Fruit fly (Drosophila melanogaster) whole organism, adult: ENCODE measurements around the gene Pgant7.
A peak's percentile ranks its signal among the peaks of the same experiment; 100 is the strongest.

Source experiments
- CG11617 ChIP-seq: fragments of 200-800 bp; sonication (Bioruptor generic); optimal IDR thresholded peaks from 2 replicates; lab custom pipeline; 2017; ENCODE audit warnings: mild to moderate bottlenecking, missing biosample characterization, missing genetic modification reagents, missing genetic modification characterization
- CG12768 ChIP-seq: fragments of 200-800 bp; sonication (Bioruptor generic); optimal IDR thresholded peaks from 2 replicates; lab custom pipeline; 2017; ENCODE audit warnings: missing biosample characterization, missing genetic modification characterization, mild to moderate bottlenecking, moderate library complexity, missing genetic modification reagents
- CG14711 ChIP-seq: fragments of 200-800 bp; sonication (Bioruptor generic); optimal IDR thresholded peaks from 2 replicates; lab custom pipeline; 2018; ENCODE audit warnings: missing biosample characterization, mild to moderate bottlenecking, missing genetic modification characterization, moderate library complexity
- CG1620 ChIP-seq: fragments of 200-800 bp; sonication (Bioruptor generic); optimal IDR thresholded peaks from 2 replicates; lab custom pipeline; 2016; ENCODE audit warnings: missing biosample characterization, missing genetic modification characterization
- CG33017 ChIP-seq: fragments of 200-800 bp; sonication (Bioruptor generic); optimal IDR thresholded peaks from 2 replicates; lab custom pipeline; 2018; ENCODE audit warnings: missing biosample characterization, mild to moderate bottlenecking, missing genetic modification characterization, moderate library complexity
- CG5204 ChIP-seq: fragments of 200-800 bp; sonication (Bioruptor generic); optimal IDR thresholded peaks from 2 replicates; lab custom pipeline; 2016; ENCODE audit warnings: missing biosample characterization, missing genetic modification characterization
- CG7045 ChIP-seq: fragments of 200-800 bp; sonication (Bioruptor generic); optimal IDR thresholded peaks from 2 replicates; lab custom pipeline; 2017; ENCODE audit warnings: missing biosample characterization, mild to moderate bottlenecking, missing genetic modification characterization
- CG7101 ChIP-seq: fragments of 200-800 bp; sonication (Bioruptor generic); optimal IDR thresholded peaks from 2 replicates; lab custom pipeline; 2018; ENCODE audit warnings: missing biosample characterization, mild to moderate bottlenecking, missing genetic modification characterization, moderate library complexity
- Clk ChIP-seq: fragments of 200-800 bp; sonication (Bioruptor generic); optimal IDR thresholded peaks from 2 replicates; lab custom pipeline; 2017; ENCODE audit warnings: missing biosample characterization, missing genetic modification characterization
- Crg-1 ChIP-seq: fragments of 200-800 bp; sonication (Bioruptor generic); optimal IDR thresholded peaks from 2 replicates; lab custom pipeline; 2016; ENCODE audit warnings: missing biosample characterization, missing genetic modification characterization
- Hr96 ChIP-seq: fragments of 200-800 bp; sonication (Bioruptor generic); optimal IDR thresholded peaks from 2 replicates; lab custom pipeline; 2016; ENCODE audit warnings: missing biosample characterization, missing genetic modification characterization
- Mnt ChIP-seq: fragments of 200-800 bp; sonication (Bioruptor generic); optimal IDR thresholded peaks from 2 replicates; lab custom pipeline; 2016; ENCODE audit warnings: missing biosample characterization, mild to moderate bottlenecking, missing genetic modification characterization
- bab1 ChIP-seq: fragments of 200-800 bp; sonication (Bioruptor generic); optimal IDR thresholded peaks from 3 replicates; lab custom pipeline; 2019; ENCODE audit warnings: missing biosample characterization, mild to moderate bottlenecking, missing genetic modification characterization, moderate library complexity
- cic ChIP-seq: fragments of 200-800 bp; sonication (Bioruptor generic); optimal IDR thresholded peaks from 2 replicates; lab custom pipeline; 2017; ENCODE audit warnings: missing biosample characterization, mild to moderate bottlenecking, missing genetic modification characterization, moderate library complexity
- cnc ChIP-seq, 2 experiments: fragments of >200 bp; optimal IDR thresholded peaks; 2 replicates each; lab custom pipeline; 2017
- kay ChIP-seq: fragments of 200-800 bp; sonication (Bioruptor generic); peaks from one replicate; lab custom pipeline; 2016; ENCODE audit warnings: missing biosample characterization, missing genetic modification characterization, borderline replicate concordance
- ovo ChIP-seq: fragments of 200-800 bp; sonication (Bioruptor generic); optimal IDR thresholded peaks from 2 replicates; lab custom pipeline; 2016; ENCODE audit warnings: missing biosample characterization, missing genetic modification characterization
- pad ChIP-seq: fragments of 200-800 bp; sonication (Bioruptor generic); optimal IDR thresholded peaks from 3 replicates; lab custom pipeline; 2017; ENCODE audit warnings: missing biosample characterization, missing genetic modification characterization, mild to moderate bottlenecking, moderate library complexity, missing genetic modification reagents
- tj ChIP-seq: fragments of 200-800 bp; sonication (Bioruptor generic); optimal IDR thresholded peaks from 3 replicates; lab custom pipeline; 2017; ENCODE audit warnings: missing biosample characterization, mild to moderate bottlenecking, missing genetic modification characterization, moderate library complexity
- toe ChIP-seq: fragments of 200-800 bp; sonication (Bioruptor generic); optimal IDR thresholded peaks from 2 replicates; lab custom pipeline; 2016; ENCODE audit warnings: missing biosample characterization, missing genetic modification characterization

Pgant7 gene

dm6 chrX:18499679-18500187, at the start of gene Pgant7, which contains the start of gene Xrcc2:
Pgant7 (minus strand) TSS chrX:18499986.
Xrcc2 (plus strand) TSS chrX:18500127.
- TF ChIP-seq tj (GFP tag; lab: Kevin White, UChicago): peak; percentile 83
- TF ChIP-seq CG12768 (GFP tag; lab: Kevin White, UChicago): no peak
- no peak for TF ChIP-seq CG33017 (tag; lab: Kevin White, UChicago)
- TF ChIP-seq CG1620 (GFP tag; lab: Kevin White, UChicago): no peak
- TF ChIP-seq cnc (optimal IDR thresholded peaks at IDR 0.05; lab: Kevin White, UChicago): no peak
- no peak for TF ChIP-seq CG11617 (GFP tag; lab: Kevin White, UChicago)
- TF ChIP-seq Mnt (GFP tag; lab: Kevin White, UChicago): peak; percentile 25
- TF ChIP-seq Hr96 (GFP tag; lab: Kevin White, UChicago): no peak
- no peak for TF ChIP-seq ovo (GFP tag; lab: Kevin White, UChicago)
- TF ChIP-seq bab1: peak; percentile 6
- TF ChIP-seq cic (GFP tag; lab: Kevin White, UChicago): no peak
- no peak for TF ChIP-seq toe (GFP tag; lab: Kevin White, UChicago)
- no peak for TF ChIP-seq Clk (GFP tag; lab: Kevin White, UChicago)
- TF ChIP-seq CG7045 (GFP tag; lab: Kevin White, UChicago): no peak
- TF ChIP-seq CG7101 (tag; lab: Kevin White, UChicago): no peak

- TF ChIP-seq tj (GFP tag; lab: Kevin White, UChicago): no peak
- TF ChIP-seq CG7045 (GFP tag; lab: Kevin White, UChicago): no peak
- TF ChIP-seq CG7101 (tag; lab: Kevin White, UChicago): no peak
These were observed 47.9 kb upstream of the Pgant7 start for dm6 chrX:18547707-18548106.

dm6 chrX:18546785-18547184, 47.0 kb upstream of the Pgant7 start:
- no peak for TF ChIP-seq Crg-1 (GFP tag; lab: Kevin White, UChicago)
- TF ChIP-seq CG12768 (GFP tag; lab: Kevin White, UChicago): peak; percentile 69
- TF ChIP-seq ovo (GFP tag; lab: Kevin White, UChicago): no peak
- TF ChIP-seq tj (GFP tag; lab: Kevin White, UChicago): peak; percentile 37
- TF ChIP-seq pad (GFP tag; lab: Kevin White, UChicago): peak; percentile 53
- TF ChIP-seq CG1620 (GFP tag; lab: Kevin White, UChicago): peak; percentile 12
- TF ChIP-seq kay: peak; percentile 83
- peak; percentile 73 for TF ChIP-seq CG7045 (GFP tag; lab: Kevin White, UChicago)
- no peak for TF ChIP-seq cnc (optimal IDR thresholded peaks at IDR 0.05; lab: Kevin White, UChicago)
- peak; percentile 80 for TF ChIP-seq Hr96 (GFP tag; lab: Kevin White, UChicago)
- peak; percentile 84 for TF ChIP-seq CG33017 (tag; lab: Kevin White, UChicago)
- peak; percentile 18 for TF ChIP-seq Clk (GFP tag; lab: Kevin White, UChicago)
- peak; percentile 50 for TF ChIP-seq toe (GFP tag; lab: Kevin White, UChicago)
- TF ChIP-seq CG14711 (tag; lab: Kevin White, UChicago): peak; percentile 81
- TF ChIP-seq CG5204 (GFP tag; lab: Kevin White, UChicago): peak; percentile 60
- TF ChIP-seq CG11617 (GFP tag; lab: Kevin White, UChicago): peak; percentile 52
- TF ChIP-seq bab1: peak; percentile 37
- peak; percentile 14 for TF ChIP-seq Mnt (GFP tag; lab: Kevin White, UChicago)
- TF ChIP-seq cic (GFP tag; lab: Kevin White, UChicago): no peak
- TF ChIP-seq CG7101 (tag; lab: Kevin White, UChicago): peak; percentile 91

dm6 chrX:18545157-18545556, 45.4 kb upstream of the Pgant7 start:
- no peak for TF ChIP-seq CG7101 (tag; lab: Kevin White, UChicago)
- TF ChIP-seq kay: no peak
- no peak for TF ChIP-seq pad (GFP tag; lab: Kevin White, UChicago)
- TF ChIP-seq toe (GFP tag; lab: Kevin White, UChicago): no peak
- TF ChIP-seq CG5204 (GFP tag; lab: Kevin White, UChicago): no peak
- TF ChIP-seq CG1620 (GFP tag; lab: Kevin White, UChicago): no peak
- no peak for TF ChIP-seq Hr96 (GFP tag; lab: Kevin White, UChicago)
- TF ChIP-seq cnc (optimal IDR thresholded peaks at IDR 0.05; lab: Kevin White, UChicago): no peak
- no peak for TF ChIP-seq Mnt (GFP tag; lab: Kevin White, UChicago)
- no peak for TF ChIP-seq CG11617 (GFP tag; lab: Kevin White, UChicago)
- TF ChIP-seq Clk (GFP tag; lab: Kevin White, UChicago): no peak
- no peak for TF ChIP-seq bab1
- TF ChIP-seq tj (GFP tag; lab: Kevin White, UChicago): no peak
- no peak for TF ChIP-seq CG14711 (tag; lab: Kevin White, UChicago)
- no peak for TF ChIP-seq CG12768 (GFP tag; lab: Kevin White, UChicago)
- no peak for TF ChIP-seq CG7045 (GFP tag; lab: Kevin White, UChicago)

dm6 chrX:18544732-18545131, 44.9 kb upstream of the Pgant7 start:
- TF ChIP-seq Clk (GFP tag; lab: Kevin White, UChicago) (no peak), tj (GFP tag; lab: Kevin White, UChicago) (no peak), cnc (optimal IDR thresholded peaks at IDR 0.05; lab: Kevin White, UChicago) (no peak), CG12768 (GFP tag; lab: Kevin White, UChicago) (no peak), CG11617 (GFP tag; lab: Kevin White, UChicago) (no peak), cic (GFP tag; lab: Kevin White, UChicago) (no peak), CG33017 (tag; lab: Kevin White, UChicago) (no peak), CG5204 (GFP tag; lab: Kevin White, UChicago) (no peak), Crg-1 (GFP tag; lab: Kevin White, UChicago) (no peak), CG7101 (tag; lab: Kevin White, UChicago) (no peak), CG7045 (GFP tag; lab: Kevin White, UChicago) (no peak), Hr96 (GFP tag; lab: Kevin White, UChicago) (no peak), CG14711 (tag; lab: Kevin White, UChicago) (no peak), pad (GFP tag; lab: Kevin White, UChicago) (no peak), toe (GFP tag; lab: Kevin White, UChicago) (no peak), bab1 (no peak), Mnt (GFP tag; lab: Kevin White, UChicago) (no peak), ovo (GFP tag; lab: Kevin White, UChicago) (no peak), CG1620 (GFP tag; lab: Kevin White, UChicago) (no peak), kay (no peak)
